Fruit fly (Drosophila melanogaster) whole organism, embryonic: ENCODE measurements around the gene Edg91.

ENCODE experiments used
- Adf1 ChIP-seq: fragments of 200-800 bp; sonication (Bioruptor generic); IDR thresholded peaks from 2 replicates; pipeline ENCODE4 v1.3.6; 2022; ENCODE audit warnings: missing biosample characterization, missing genetic modification characterization
- BEAF-32 ChIP-seq: fragments of 200-800 bp; sonication (Bioruptor generic); optimal IDR thresholded peaks from 3 replicates; lab custom pipeline; 2017; ENCODE audit warnings: missing biosample characterization, missing genetic modification characterization, mild to moderate bottlenecking, moderate library complexity, missing genetic modification reagents
- Bgb ChIP-seq: fragments of 200-800 bp; sonication (Bioruptor generic); IDR thresholded peaks from 2 replicates; pipeline ENCODE4 v1.3.6; 2022; ENCODE audit warnings: missing biosample characterization, missing genetic modification characterization; ENCODE audit not compliant: partially characterized antibody
- CG11723 ChIP-seq: fragments of 200-800 bp; sonication (Bioruptor generic); optimal IDR thresholded peaks from 2 replicates; lab custom pipeline; 2017; ENCODE audit warnings: missing biosample characterization, mild to moderate bottlenecking, missing genetic modification characterization
- CG12299 ChIP-seq: fragments of 200-800 bp; sonication (Bioruptor generic); optimal IDR thresholded peaks from 2 replicates; lab custom pipeline; 2018; ENCODE audit warnings: missing biosample characterization, mild to moderate bottlenecking, missing genetic modification characterization
- CG12391 ChIP-seq: fragments of 200-800 bp; sonication (Bioruptor generic); optimal IDR thresholded peaks from 3 replicates; lab custom pipeline; 2018; ENCODE audit warnings: missing biosample characterization, mild to moderate bottlenecking, missing genetic modification characterization, moderate library complexity
- CG13894 ChIP-seq: fragments of 200-800 bp; sonication (Bioruptor generic); optimal IDR thresholded peaks from 3 replicates; lab custom pipeline; 2018; ENCODE audit warnings: missing biosample characterization, mild to moderate bottlenecking, missing genetic modification characterization, moderate library complexity
- CG1602 ChIP-seq: fragments of 200-800 bp; sonication (Bioruptor generic); optimal IDR thresholded peaks from 3 replicates; lab custom pipeline; 2016; ENCODE audit warnings: missing biosample characterization, missing genetic modification characterization
- CG17829 ChIP-seq: fragments of 200-800 bp; optimal IDR thresholded peaks from 2 replicates; lab custom pipeline; 2019; ENCODE audit warnings: missing biosample characterization, mild to moderate bottlenecking, missing genetic modification characterization, moderate library complexity
- CG1832 ChIP-seq: fragments of 200-800 bp; sonication (Bioruptor generic); optimal IDR thresholded peaks from 2 replicates; lab custom pipeline; 2017; ENCODE audit warnings: missing biosample characterization, mild to moderate bottlenecking, missing genetic modification characterization, inconsistent platforms
- CG2199 ChIP-seq: fragments of 200-800 bp; sonication (Bioruptor generic); IDR thresholded peaks from 3 replicates; pipeline ENCODE4 v1.3.6; 2022; ENCODE audit warnings: missing biosample characterization, missing genetic modification characterization
- CG2889 ChIP-seq: fragments of 200-800 bp; sonication (Bioruptor generic); IDR thresholded peaks from 3 replicates; pipeline ENCODE4 v1.3.6; 2022; ENCODE audit warnings: missing biosample characterization, missing genetic modification characterization
- CG34376 ChIP-seq: fragments of 200-800 bp; sonication (Bioruptor generic); optimal IDR thresholded peaks from 2 replicates; lab custom pipeline; 2018; ENCODE audit warnings: missing biosample characterization, mild to moderate bottlenecking, missing genetic modification characterization
- CG43689 ChIP-seq: fragments of 200-800 bp; sonication (Bioruptor generic); IDR thresholded peaks from 2 replicates; pipeline ENCODE4 v1.3.6; 2022; ENCODE audit warnings: missing biosample characterization, missing genetic modification characterization
- CG7745 ChIP-seq: fragments of 200-800 bp; sonication (Bioruptor generic); optimal IDR thresholded peaks from 2 replicates; lab custom pipeline; 2018; ENCODE audit warnings: missing biosample characterization, mild to moderate bottlenecking, missing genetic modification characterization, moderate library complexity
- CG8089 ChIP-seq: fragments of 200-800 bp; sonication (Bioruptor generic); optimal IDR thresholded peaks from 3 replicates; lab custom pipeline; 2016; ENCODE audit warnings: missing biosample characterization, missing genetic modification characterization
- CG8944 ChIP-seq: fragments of 200-800 bp; sonication (Bioruptor generic); optimal IDR thresholded peaks from 3 replicates; lab custom pipeline; 2016; ENCODE audit warnings: missing biosample characterization, missing genetic modification characterization
- CG9876 ChIP-seq: fragments of 200-800 bp; sonication (Bioruptor generic); optimal IDR thresholded peaks from 2 replicates; lab custom pipeline; 2016; ENCODE audit warnings: missing biosample characterization, missing genetic modification characterization
- Chrac-16 ChIP-seq: fragments of 200-800 bp; sonication (Bioruptor generic); optimal IDR thresholded peaks from 3 replicates; lab custom pipeline; 2016; ENCODE audit warnings: missing biosample characterization, missing genetic modification characterization
- CoRest ChIP-seq: fragments of 200-800 bp; sonication (Bioruptor generic); optimal IDR thresholded peaks from 3 replicates; lab custom pipeline; 2018; ENCODE audit warnings: missing biosample characterization, mild to moderate bottlenecking, missing genetic modification characterization, moderate library complexity
- Deaf1 ChIP-seq: fragments of 200-800 bp; optimal IDR thresholded peaks from 3 replicates; lab custom pipeline; 2019; ENCODE audit warnings: missing biosample characterization, mild to moderate bottlenecking, missing genetic modification characterization, moderate library complexity
- Ets65A ChIP-seq: fragments of 200-800 bp; sonication (Bioruptor generic); peaks from one replicate; lab custom pipeline; 2016; ENCODE audit warnings: missing biosample characterization, missing genetic modification characterization
- Opbp ChIP-seq: fragments of 200-800 bp; sonication (Bioruptor generic); IDR thresholded peaks from 3 replicates; pipeline ENCODE4 v1.3.6; 2022; ENCODE audit warnings: missing biosample characterization, missing genetic modification characterization; ENCODE audit not compliant: partially characterized antibody
- Sox102F ChIP-seq: fragments of 200-800 bp; sonication (Bioruptor generic); optimal IDR thresholded peaks from 2 replicates; lab custom pipeline; 2018; ENCODE audit warnings: missing biosample characterization, mild to moderate bottlenecking, missing genetic modification characterization, moderate library complexity
- Stat92E ChIP-seq, 3 experiments: fragments of >200 bp in 2 of 3; fragments of 200-800 bp in 1 of 3; sonication (Bioruptor generic) in 1 of 3; optimal IDR thresholded peaks; 2 replicates each; lab custom pipeline; 2017 to 2019; ENCODE audit warnings: missing biosample characterization in 3 of 3, missing genetic modification characterization in 3 of 3, mild to moderate bottlenecking in 1 of 3, moderate library complexity in 1 of 3
- Xrp1 ChIP-seq: fragments of 200-800 bp; sonication (Bioruptor generic); IDR thresholded peaks from 2 replicates; pipeline ENCODE4 v1.3.6; 2022; ENCODE audit warnings: missing biosample characterization, missing genetic modification characterization
- abd-A ChIP-seq: fragments of 200-800 bp; sonication (Bioruptor generic); optimal IDR thresholded peaks from 3 replicates; lab custom pipeline; 2019; ENCODE audit warnings: missing biosample characterization, mild to moderate bottlenecking, missing genetic modification characterization, moderate library complexity
- al ChIP-seq: fragments of 200-800 bp; sonication (Bioruptor generic); IDR thresholded peaks from 2 replicates; pipeline ENCODE4 v1.3.6; 2022; ENCODE audit warnings: missing biosample characterization, missing genetic modification characterization
- crol ChIP-seq: fragments of 200-800 bp; sonication (Bioruptor generic); IDR thresholded peaks from 2 replicates; pipeline ENCODE4 v1.3.6; 2022; ENCODE audit warnings: missing biosample characterization, missing genetic modification characterization
- danr ChIP-seq: fragments of 200-800 bp; sonication (Bioruptor generic); IDR thresholded peaks from 2 replicates; pipeline ENCODE4 v1.3.6; 2022; ENCODE audit warnings: missing biosample characterization, missing genetic modification characterization
- dysf ChIP-seq: fragments of 200-800 bp; sonication (Bioruptor generic); IDR thresholded peaks from 3 replicates; pipeline ENCODE4 v1.3.6; 2022; ENCODE audit warnings: missing biosample characterization, missing genetic modification characterization
- emc ChIP-seq: fragments of 200-800 bp; sonication (Bioruptor generic); optimal IDR thresholded peaks from 2 replicates; lab custom pipeline; 2016; ENCODE audit warnings: missing biosample characterization, missing genetic modification characterization
- esg ChIP-seq: fragments of 200-800 bp; sonication (Bioruptor generic); conservative IDR thresholded peaks from 2 replicates; pipeline ENCODE4 v1.3.6; 2022; ENCODE audit warnings: missing biosample characterization, missing genetic modification characterization
- gem ChIP-seq: fragments of 200-800 bp; sonication (Bioruptor generic); optimal IDR thresholded peaks from 2 replicates; lab custom pipeline; 2019; ENCODE audit warnings: missing biosample characterization, mild to moderate bottlenecking, missing genetic modification characterization, moderate library complexity
- hbn ChIP-seq: fragments of 200-800 bp; sonication (Bioruptor generic); IDR thresholded peaks from 2 replicates; pipeline ENCODE4 v1.3.6; 2022; ENCODE audit warnings: missing biosample characterization, missing genetic modification characterization; ENCODE audit not compliant: partially characterized antibody
- kah ChIP-seq: fragments of 200-800 bp; sonication (Bioruptor generic); optimal IDR thresholded peaks from 2 replicates; lab custom pipeline; 2018; ENCODE audit warnings: missing biosample characterization, mild to moderate bottlenecking, missing genetic modification characterization
- lab ChIP-seq: fragments of 200-800 bp; sonication (Bioruptor generic); optimal IDR thresholded peaks from 3 replicates; lab custom pipeline; 2017; ENCODE audit warnings: missing biosample characterization, missing genetic modification characterization, mild to moderate bottlenecking, moderate library complexity, missing genetic modification reagents
- mld ChIP-seq: fragments of 200-800 bp; sonication (Bioruptor generic); IDR thresholded peaks from 3 replicates; pipeline ENCODE4 v1.3.6; 2022; ENCODE audit warnings: missing biosample characterization, missing genetic modification characterization; ENCODE audit not compliant: partially characterized antibody
- odd ChIP-seq: fragments of 200-800 bp; sonication (Bioruptor generic); optimal IDR thresholded peaks from 2 replicates; lab custom pipeline; 2017; ENCODE audit warnings: missing biosample characterization, mild to moderate bottlenecking, missing genetic modification characterization
- p53 ChIP-seq: fragments of 200-800 bp; sonication (Bioruptor generic); optimal IDR thresholded peaks from 2 replicates; lab custom pipeline; 2016; ENCODE audit warnings: missing biosample characterization, missing genetic modification characterization
- pan ChIP-seq, 4 experiments: fragments of >200 bp in 3 of 4; fragments of 200-800 bp in 1 of 4; sonication (Bioruptor generic) in 1 of 4; optimal IDR thresholded peaks in 3 of 4; IDR thresholded peaks in 1 of 4; 2 replicates each; pipeline versions ENCODE4 v1.3.6 to Lab custom; 2017 to 2022; ENCODE audit warnings: missing biosample characterization in 2 of 4, missing genetic modification characterization in 2 of 4, mixed read lengths in 1 of 4
- pnt ChIP-seq: fragments of 200-800 bp; sonication (Bioruptor generic); optimal IDR thresholded peaks from 3 replicates; lab custom pipeline; 2016; ENCODE audit warnings: missing biosample characterization, missing genetic modification characterization
- pum ChIP-seq: fragments of 200-800 bp; sonication (Bioruptor generic); optimal IDR thresholded peaks from 2 replicates; lab custom pipeline; 2016; ENCODE audit warnings: missing biosample characterization, missing genetic modification characterization
- slbo ChIP-seq: fragments of 200-800 bp; sonication (Bioruptor generic); IDR thresholded peaks from 2 replicates; pipeline ENCODE4 v1.3.6; 2022; ENCODE audit warnings: missing biosample characterization, missing genetic modification characterization
- vfl ChIP-seq: fragments of 200-800 bp; sonication (Bioruptor generic); optimal IDR thresholded peaks from 2 replicates; lab custom pipeline; 2016; ENCODE audit warnings: missing biosample characterization, missing genetic modification characterization
- vnd ChIP-seq: fragments of 200-800 bp; sonication (Bioruptor generic); IDR thresholded peaks from 3 replicates; pipeline ENCODE4 v1.3.6; 2022; ENCODE audit warnings: missing biosample characterization, missing genetic modification characterization; ENCODE audit not compliant: partially characterized antibody

Edg91 gene

DNA sequence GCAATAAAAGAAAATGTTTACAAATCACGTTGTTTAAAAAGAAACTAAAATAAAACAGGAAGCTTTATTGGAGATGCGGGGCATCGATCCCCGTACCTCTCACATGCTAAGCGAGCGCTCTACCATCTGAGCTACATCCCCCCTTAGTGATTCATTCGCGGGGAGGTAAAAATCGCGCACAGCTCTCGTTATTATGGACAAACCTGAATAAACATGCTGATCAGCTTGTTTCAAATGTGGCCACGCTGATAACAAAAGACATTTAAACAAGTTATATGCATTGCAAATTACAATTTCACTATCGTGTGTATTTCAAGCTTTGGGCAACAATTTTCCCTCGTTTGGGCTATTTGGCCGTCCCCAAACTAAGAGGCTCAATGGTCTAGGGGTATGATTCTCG is 33.9 kb upstream of the Edg91 start (continued):
- no peak for TF ChIP-seq Deaf1 (tag; lab: Kevin White, UChicago)
- peak; percentile 75 for TF ChIP-seq p53 (GFP tag; lab: Kevin White, UChicago)
- peak; percentile 58; the same call in 2 of the 3 replicates for TF ChIP-seq vnd (GFP tag; lab: Robert Waterston, UW)
- TF ChIP-seq Stat92E (GFP tag; optimal IDR thresholded peaks at IDR 0.05; lab: Kevin White, UChicago), result no peak
- no peak for TF ChIP-seq slbo
- no peak for TF ChIP-seq CG2199 (GFP tag; lab: Robert Waterston, UW)
- TF ChIP-seq Xrp1, result no peak
- no peak for TF ChIP-seq CG1832
- no peak for TF ChIP-seq CG1602 (GFP tag; lab: Kevin White, UChicago)
- peak; percentile 16 for TF ChIP-seq CG34376 (GFP tag; lab: Kevin White, UChicago)
- no peak for TF ChIP-seq vfl (GFP tag; lab: Kevin White, UChicago)
- TF ChIP-seq pum (GFP tag; lab: Kevin White, UChicago), result no peak
- TF ChIP-seq Opbp, result peak; percentile 67; the same call in 1 of the 3 replicates
- TF ChIP-seq CoRest, result no peak
- TF ChIP-seq, all 482 proteins: peak for 35

DNA sequence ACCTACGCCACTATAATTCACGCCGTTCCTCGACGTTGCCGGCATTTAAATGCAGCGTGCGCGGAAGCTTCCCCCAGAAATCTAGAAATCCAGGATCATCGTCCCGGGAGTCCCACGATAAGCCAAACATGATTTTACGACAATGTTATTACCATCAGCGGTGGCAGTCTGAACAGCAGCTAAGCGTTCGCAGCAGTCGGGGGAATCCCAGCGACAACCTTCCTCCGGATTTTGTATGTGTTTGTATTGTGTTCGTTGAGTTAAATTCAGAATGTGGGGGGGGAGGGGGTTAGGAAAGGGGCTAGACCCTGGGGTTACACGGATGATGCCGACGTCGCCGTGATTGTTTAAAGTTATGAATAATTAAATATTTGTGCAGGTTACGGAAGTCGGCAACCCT is 32.7 kb upstream of the Edg91 start:
- TF ChIP-seq Ets65A (GFP tag; lab: Kevin White, UChicago) (peak; percentile 73), crol (GFP tag; lab: Robert Waterston, UW) (0 out of 2 replicates have a peak, but pooled peaks have one; percentile 42), esg (GFP tag; lab: Robert Waterston, UW) (no peak), abd-A (peak; percentile 5), emc (GFP tag; lab: Kevin White, UChicago) (no peak), Bgb (GFP tag; lab: Robert Waterston, UW) (no peak), CG9876 (no peak), Chrac-16 (no peak), CG13894 (tag; lab: Kevin White, UChicago) (peak; percentile 52), mld (GFP tag; lab: Robert Waterston, UW) (no peak)
- TF ChIP-seq, all 482 proteins: peak for 4

DNA sequence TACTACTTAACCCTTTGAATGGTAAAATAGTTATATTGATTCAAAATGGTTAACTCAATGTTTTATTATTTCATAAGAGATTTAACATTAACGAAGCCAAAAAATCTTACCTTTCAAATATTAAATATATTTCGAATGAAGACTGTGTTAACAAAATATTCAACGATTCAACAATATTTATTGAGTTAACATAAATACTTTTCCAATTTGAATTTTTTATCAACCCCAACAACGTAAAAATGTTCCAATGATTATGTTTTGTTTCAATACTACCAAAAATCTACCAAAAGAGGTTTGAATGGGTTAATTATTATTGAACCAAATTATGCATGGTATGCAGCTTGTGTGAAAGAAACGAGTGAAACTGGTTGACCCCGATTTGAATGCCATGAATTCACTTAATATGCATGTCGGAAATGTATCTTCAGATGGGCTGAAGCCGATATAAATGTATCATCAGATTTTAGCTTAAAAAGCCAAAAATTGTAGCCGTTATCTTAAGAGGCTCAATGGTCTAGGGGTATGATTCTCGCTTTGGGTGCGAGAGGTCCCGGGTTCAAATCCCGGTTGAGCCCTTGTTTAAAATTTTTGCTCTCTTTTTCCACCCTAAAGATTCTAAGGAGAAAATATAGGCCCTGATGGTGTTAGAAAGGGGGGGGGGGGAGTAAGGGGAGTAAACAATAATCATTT is 20.0 kb upstream of the Edg91 start:
- TF ChIP-seq CG12299 (no peak), gem (tag; lab: Kevin White, UChicago) (peak; percentile 16), CG43689 (GFP tag; lab: Robert Waterston, UW) (no peak), lab (GFP tag; lab: Kevin White, UChicago) (no peak), Chrac-16 (no peak), CG8089 (no peak), CG7745 (tag; lab: Kevin White, UChicago) (no peak), CG8944 (no peak), Adf1 (no peak), pnt (GFP tag; lab: Kevin White, UChicago) (no peak), dysf (GFP tag; lab: Robert Waterston, UW) (no peak), pan (optimal IDR thresholded peaks at IDR 0.05; lab: Kevin White, UChicago) (no peak), pan (GFP tag; optimal IDR thresholded peaks at IDR 0.05 in 1 of 2, IDR thresholded peaks at IDR 0.05 in 1 of 2) (no peak), CG12391 (tag; lab: Kevin White, UChicago) (no peak), kah (GFP tag; lab: Kevin White, UChicago) (no peak), CG2889 (GFP tag; lab: Robert Waterston, UW) (no peak), BEAF-32 (GFP tag; lab: Kevin White, UChicago) (no peak), CG17829 (tag; lab: Kevin White, UChicago) (no peak), Sox102F (GFP tag; lab: Kevin White, UChicago) (peak; percentile 4), Bgb (GFP tag; lab: Robert Waterston, UW) (peak; percentile 28; the same call in 1 of the 2 replicates), danr (GFP tag; lab: Robert Waterston, UW) (no peak), odd (GFP tag; lab: Kevin White, UChicago) (no peak), hbn (no peak), CG11723 (GFP tag; lab: Kevin White, UChicago) (no peak), al (GFP tag; lab: Robert Waterston, UW) (no peak)
